Fruit fly (Drosophila melanogaster) whole organism, wandering third instar larva: ENCODE results near the gene crol.
A peak's percentile ranks its signal among the peaks of the same experiment; 100 is the strongest.

Experiments used
- Abd-B ChIP-seq: fragments of >200 bp; optimal IDR thresholded peaks from 2 replicates; lab custom pipeline; 2017; ENCODE audit warnings: missing biosample characterization, missing genetic modification characterization
- CG32264 ChIP-seq: fragments of 200-800 bp; sonication (Bioruptor generic); optimal IDR thresholded peaks from 2 replicates; lab custom pipeline; 2016; ENCODE audit warnings: missing biosample characterization, missing genetic modification characterization
- CG9705 ChIP-seq: fragments of 200-800 bp; sonication (Bioruptor generic); optimal IDR thresholded peaks from 2 replicates; lab custom pipeline; 2018; ENCODE audit warnings: missing biosample characterization, mild to moderate bottlenecking, missing genetic modification characterization
- CrebA ChIP-seq: fragments of 200-800 bp; sonication (Bioruptor generic); optimal IDR thresholded peaks from 2 replicates; lab custom pipeline; 2016; ENCODE audit warnings: missing biosample characterization, mild to moderate bottlenecking, missing genetic modification characterization, borderline replicate concordance
- Dfd ChIP-seq: fragments of >200 bp; optimal IDR thresholded peaks from 2 replicates; lab custom pipeline; 2017; ENCODE audit warnings: missing biosample characterization, missing genetic modification characterization
- Dif ChIP-seq: fragments of 200-275, 200-300 bp; sonication (Bioruptor generic); optimal IDR thresholded peaks from 2 replicates; lab custom pipeline; 2018; ENCODE audit warnings: missing biosample characterization, missing genetic modification characterization; ENCODE audit not compliant: partially characterized antibody
- GATAd ChIP-seq: sonication (Bioruptor generic); optimal IDR thresholded peaks from 2 replicates; lab custom pipeline; 2016; ENCODE audit warnings: missing biosample characterization, missing genetic modification characterization
- HLH106 ChIP-seq: fragments of 200-800 bp; optimal IDR thresholded peaks from 3 replicates; lab custom pipeline; 2019; ENCODE audit warnings: missing biosample characterization, mild to moderate bottlenecking, missing genetic modification characterization, moderate library complexity
- Hnf4 ChIP-seq: fragments of 200-800 bp; sonication (Bioruptor generic); optimal IDR thresholded peaks from 2 replicates; lab custom pipeline; 2016; ENCODE audit warnings: missing biosample characterization, mild to moderate bottlenecking, missing genetic modification characterization
- Hr78 ChIP-seq: fragments of >200 bp; optimal IDR thresholded peaks from 2 replicates; lab custom pipeline; 2017; ENCODE audit warnings: missing biosample characterization, missing genetic modification characterization
- Hr83 ChIP-seq: fragments of 200-300 bp; sonication (Bioruptor generic); optimal IDR thresholded peaks from 2 replicates; lab custom pipeline; 2016; ENCODE audit warnings: missing biosample characterization, mild to moderate bottlenecking, missing genetic modification characterization, moderate library complexity; ENCODE audit not compliant: poor library complexity, severe bottlenecking
- Jra ChIP-seq: sonication (Bioruptor generic); optimal IDR thresholded peaks from 2 replicates; lab custom pipeline; 2016; ENCODE audit warnings: missing biosample characterization, missing genetic modification characterization
- Mio ChIP-seq: sonication (Bioruptor generic); optimal IDR thresholded peaks from 2 replicates; lab custom pipeline; 2016; ENCODE audit warnings: missing biosample characterization, missing genetic modification characterization
- Myc ChIP-seq: fragments of >200 bp; optimal IDR thresholded peaks from 2 replicates; lab custom pipeline; 2017
- N ChIP-seq: fragments of >200 bp; optimal IDR thresholded peaks from 2 replicates; lab custom pipeline; 2018; ENCODE audit warnings: missing biosample characterization, missing external identifiers, missing genetic modification characterization
- OdsH ChIP-seq: fragments of 200-800 bp; sonication (Bioruptor generic); optimal IDR thresholded peaks from 2 replicates; lab custom pipeline; 2016; ENCODE audit warnings: missing biosample characterization, mild to moderate bottlenecking, missing genetic modification characterization
- Rel ChIP-seq, 2 experiments: fragments of 200-800 bp; sonication (Bioruptor generic) in 1 of 2; optimal IDR thresholded peaks; 2 replicates in 1 of 2; 3 replicates in 1 of 2; lab custom pipeline; 2016 to 2019; ENCODE audit warnings: mild to moderate bottlenecking in 2 of 2, missing biosample characterization in 2 of 2, missing genetic modification characterization in 2 of 2, moderate library complexity in 1 of 2
- Sp1 ChIP-seq: fragments of 200-800 bp; sonication (Bioruptor generic); optimal IDR thresholded peaks from 3 replicates; lab custom pipeline; 2019; ENCODE audit warnings: missing biosample characterization, mild to moderate bottlenecking, missing genetic modification characterization, moderate library complexity
- Vsx2 ChIP-seq: fragments of 200-300, 225-300 bp; sonication (Bioruptor generic); optimal IDR thresholded peaks from 2 replicates; lab custom pipeline; 2018; ENCODE audit warnings: missing biosample characterization, missing genetic modification characterization; ENCODE audit not compliant: partially characterized antibody
- br ChIP-seq: fragments of 200-800 bp; sonication (Bioruptor generic); optimal IDR thresholded peaks from 2 replicates; lab custom pipeline; 2016; ENCODE audit warnings: missing biosample characterization, missing genetic modification characterization
- brk ChIP-seq: fragments of 200-800 bp; sonication (Bioruptor generic); optimal IDR thresholded peaks from 2 replicates; lab custom pipeline; 2016; ENCODE audit warnings: missing biosample characterization, mild to moderate bottlenecking, missing genetic modification characterization
- dl ChIP-seq, 2 experiments: fragments of 175-275, 200-275 bp in 1 of 2; fragments of 200-275 bp in 1 of 2; sonication (Bioruptor generic); optimal IDR thresholded peaks; lab custom pipeline; 2018; ENCODE audit warnings: mild to moderate bottlenecking in 2 of 2, missing biosample characterization in 2 of 2, missing genetic modification characterization in 2 of 2, moderate library complexity in 2 of 2; ENCODE audit not compliant: partially characterized antibody in 2 of 2, insufficient read depth in 1 of 2
- dmrt93B ChIP-seq: fragments of 200-800 bp; sonication (Bioruptor generic); optimal IDR thresholded peaks from 2 replicates; lab custom pipeline; 2018; ENCODE audit warnings: missing biosample characterization, mild to moderate bottlenecking, missing genetic modification characterization
- dsf ChIP-seq: sonication (Bioruptor generic); optimal IDR thresholded peaks from 2 replicates; lab custom pipeline; 2016; ENCODE audit warnings: missing biosample characterization, missing genetic modification characterization, borderline replicate concordance
- ey ChIP-seq: fragments of 200-800 bp; sonication (Bioruptor generic); optimal IDR thresholded peaks from 2 replicates; lab custom pipeline; 2016; ENCODE audit warnings: missing biosample characterization, missing genetic modification characterization
- foxo ChIP-seq, 2 experiments: fragments of 200-800 bp; sonication (Bioruptor generic); optimal IDR thresholded peaks; 2 replicates in 1 of 2; 3 replicates in 1 of 2; lab custom pipeline; 2016 to 2017; ENCODE audit warnings: missing biosample characterization in 2 of 2, missing genetic modification characterization in 2 of 2
- fru ChIP-seq: fragments of 200-800 bp; sonication (Bioruptor generic); optimal IDR thresholded peaks from 3 replicates; lab custom pipeline; 2016; ENCODE audit warnings: missing biosample characterization, mild to moderate bottlenecking, missing genetic modification characterization
- h ChIP-seq: fragments of 200-800 bp; sonication (Bioruptor generic); optimal IDR thresholded peaks from 3 replicates; lab custom pipeline; 2016; ENCODE audit warnings: missing biosample characterization, mild to moderate bottlenecking, missing genetic modification characterization
- jim ChIP-seq: fragments of 175-275, 200-325 bp; sonication (Bioruptor generic); optimal IDR thresholded peaks from 2 replicates; lab custom pipeline; 2016; ENCODE audit warnings: missing biosample characterization, mild to moderate bottlenecking, missing genetic modification characterization
- lola ChIP-seq: fragments of >200 bp; optimal IDR thresholded peaks from 2 replicates; lab custom pipeline; 2017; ENCODE audit warnings: missing biosample characterization, missing genetic modification characterization
- pan ChIP-seq: fragments of >200 bp; optimal IDR thresholded peaks from 2 replicates; lab custom pipeline; 2017
- psq ChIP-seq: fragments of 200-800 bp; sonication (Bioruptor generic); optimal IDR thresholded peaks from 3 replicates; lab custom pipeline; 2017; ENCODE audit warnings: missing biosample characterization, mild to moderate bottlenecking, missing genetic modification characterization, moderate library complexity
- rgr ChIP-seq: fragments of 200-800 bp; sonication (Bioruptor generic); optimal IDR thresholded peaks from 3 replicates; lab custom pipeline; 2016; ENCODE audit warnings: missing biosample characterization, mild to moderate bottlenecking, missing genetic modification characterization
- sage ChIP-seq: fragments of 200-800 bp; sonication (Bioruptor generic); optimal IDR thresholded peaks from 2 replicates; lab custom pipeline; 2016; ENCODE audit warnings: missing biosample characterization, mild to moderate bottlenecking, missing genetic modification characterization
- sv ChIP-seq: fragments of 200-800 bp; sonication (Bioruptor generic); optimal IDR thresholded peaks from 3 replicates; lab custom pipeline; 2016; ENCODE audit warnings: missing biosample characterization, missing genetic modification characterization
- tai ChIP-seq: sonication (Bioruptor generic); optimal IDR thresholded peaks from 2 replicates; lab custom pipeline; 2016; ENCODE audit warnings: missing biosample characterization, missing genetic modification characterization
- usp ChIP-seq: fragments of >200 bp; optimal IDR thresholded peaks from 2 replicates; lab custom pipeline; 2017; ENCODE audit warnings: missing biosample characterization, missing genetic modification characterization
- woc ChIP-seq: sonication (Bioruptor generic); optimal IDR thresholded peaks from 2 replicates; lab custom pipeline; 2016; ENCODE audit warnings: missing biosample characterization, mild to moderate bottlenecking, missing genetic modification characterization

crol gene

DNA sequence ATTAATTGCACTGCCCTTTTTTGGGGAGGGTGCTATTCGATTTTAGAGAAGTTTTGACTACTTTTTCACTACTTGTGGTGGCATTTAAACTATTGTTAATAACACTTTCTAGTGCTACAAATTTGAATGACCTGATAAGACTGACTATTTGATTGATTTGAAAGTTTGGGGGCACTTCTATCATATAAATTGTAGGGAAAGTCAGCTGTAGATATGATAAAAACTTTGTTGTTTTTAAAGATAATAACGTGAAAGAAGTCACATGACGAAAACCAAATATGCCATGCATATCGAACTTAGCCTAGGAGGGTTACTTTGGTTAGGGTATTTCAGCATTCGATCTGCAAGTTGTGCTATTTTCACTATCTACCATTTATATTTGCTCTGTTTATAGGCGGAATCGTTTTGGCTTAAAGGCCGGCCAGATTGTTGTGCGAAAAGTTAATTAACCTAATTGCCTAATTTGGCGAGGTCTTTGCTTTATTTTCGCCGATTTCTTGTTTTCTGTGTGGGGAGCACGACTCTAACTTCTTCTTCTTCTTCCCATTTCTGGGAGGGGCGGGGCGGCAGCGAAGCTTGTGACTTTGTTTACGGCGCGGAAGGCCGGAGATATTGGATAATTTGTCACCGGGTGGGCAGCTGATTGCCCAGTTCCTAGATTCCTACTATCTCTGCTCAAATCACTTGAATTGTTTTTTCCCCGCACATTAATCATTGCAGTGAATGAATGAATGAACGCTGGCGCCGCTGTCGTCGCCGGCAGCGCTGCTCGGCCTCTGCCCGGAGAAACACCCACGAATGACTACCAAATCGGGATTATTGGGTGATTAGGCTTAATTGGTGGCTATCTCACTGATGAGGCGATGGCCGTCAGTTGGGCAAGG, 3.8 kb upstream of the crol start:
- peak; percentile 0 for TF ChIP-seq fru (GFP tag; lab: Kevin White, UChicago)
- no peak for TF ChIP-seq Mio
- TF ChIP-seq Rel (GFP tag; optimal IDR thresholded peaks at IDR 0.05; lab: Kevin White, UChicago), result no peak
- peak; percentile 59 for TF ChIP-seq Rel (tag; optimal IDR thresholded peaks at IDR 0.05; lab: Kevin White, UChicago)

DNA sequence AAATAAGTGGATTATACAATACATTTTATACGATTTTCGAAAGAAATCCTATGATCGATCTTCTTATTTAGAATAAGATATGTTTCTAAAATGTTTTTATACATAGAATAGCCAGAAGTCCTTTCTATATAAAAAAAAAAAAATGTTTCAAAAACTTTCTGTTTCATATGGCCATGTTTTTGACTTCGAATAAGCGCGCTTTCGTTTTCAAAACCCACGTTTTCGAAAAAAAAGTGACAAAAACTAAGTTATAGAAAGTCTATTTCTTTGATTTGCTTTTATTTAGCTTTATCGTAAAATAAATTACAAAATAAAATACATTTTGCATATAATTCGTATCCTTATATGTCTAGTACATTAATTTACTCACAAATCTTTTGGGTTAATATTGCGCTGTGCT, 585 bp upstream of the crol start:
- TF ChIP-seq sage (GFP tag; lab: Kevin White, UChicago) (no peak), Sp1 (GFP tag; lab: Kevin White, UChicago) (no peak), Mio (no peak), sv (GFP tag; lab: Kevin White, UChicago) (no peak), br (GFP tag; lab: Kevin White, UChicago) (no peak), GATAd (GFP tag; lab: Kevin White, UChicago) (no peak), rgr (no peak), psq (GFP tag; lab: Kevin White, UChicago) (no peak), N (GFP tag; lab: Kevin White, UChicago) (no peak), CrebA (no peak), lola (GFP tag; lab: Kevin White, UChicago) (no peak), woc (GFP tag; lab: Kevin White, UChicago) (no peak), dsf (GFP tag; lab: Kevin White, UChicago) (no peak), Myc (lab: Kevin White, UChicago) (no peak), Hr78 (no peak)

DNA sequence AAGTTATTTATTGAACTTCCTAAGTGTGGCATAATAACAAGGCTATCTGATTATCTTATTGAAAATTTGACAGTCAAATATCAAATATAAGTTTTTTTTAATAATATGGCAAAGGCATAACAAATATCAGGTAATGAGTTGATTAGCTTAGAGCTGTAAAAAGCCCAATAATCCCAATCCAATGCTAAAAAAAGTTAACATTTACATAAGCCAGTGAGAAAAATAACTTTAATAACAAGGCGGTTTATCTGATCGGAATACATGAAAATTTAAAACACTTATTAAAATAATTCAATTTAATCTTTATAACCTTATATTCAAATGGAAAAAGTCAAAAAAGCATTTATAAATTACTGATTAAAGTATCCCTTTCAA, 924 bp downstream of the crol start:
- no peak for TF ChIP-seq dl (GFP tag; optimal IDR thresholded peaks at IDR 0.05; lab: Kevin White, UChicago; ENCODE audit: insufficient read depth in 1 of 2, partially characterized antibody in 2 of 2)
- peak; percentile 100 for TF ChIP-seq Myc (lab: Kevin White, UChicago)

DNA sequence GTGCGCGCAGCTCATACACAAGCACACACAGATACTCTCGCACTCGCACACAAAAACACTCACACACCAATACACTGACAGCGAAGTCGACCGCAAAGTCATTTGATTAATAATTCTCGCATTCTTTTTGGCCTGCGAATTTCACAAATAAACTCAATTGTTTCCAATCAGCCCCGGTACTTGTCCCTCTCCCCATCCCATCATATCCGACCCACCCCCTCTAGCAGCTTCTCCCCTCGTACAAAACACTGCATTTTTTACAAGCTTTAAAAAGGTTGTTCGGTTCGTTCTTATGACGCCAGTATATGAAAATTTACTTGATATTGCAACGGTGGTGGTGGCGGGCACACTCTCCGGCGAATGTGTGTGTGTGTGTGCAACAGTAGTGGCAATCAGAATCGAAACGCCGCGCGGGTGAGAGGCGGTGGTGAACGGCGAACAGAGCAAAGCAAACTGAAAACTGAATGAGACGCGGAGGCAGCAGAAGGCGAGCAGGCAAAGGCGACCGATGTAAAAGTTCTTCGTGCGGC, 1.5 kb downstream of the crol start:
- TF ChIP-seq Dif, result peak; percentile 80
- no peak for TF ChIP-seq Rel (GFP tag; optimal IDR thresholded peaks at IDR 0.05; lab: Kevin White, UChicago)
- peak; percentile 80 for TF ChIP-seq Rel (tag; optimal IDR thresholded peaks at IDR 0.05; lab: Kevin White, UChicago)
- peak; percentile 36 to 58 for TF ChIP-seq dl (GFP tag; optimal IDR thresholded peaks at IDR 0.05; lab: Kevin White, UChicago; ENCODE audit: insufficient read depth in 1 of 2, partially characterized antibody in 2 of 2)
- TF ChIP-seq Mio, result no peak
- TF ChIP-seq rgr, result peak; percentile 19
- TF ChIP-seq GATAd (GFP tag; lab: Kevin White, UChicago), result no peak
- TF ChIP-seq lola (GFP tag; lab: Kevin White, UChicago), result no peak
- TF ChIP-seq N (GFP tag; lab: Kevin White, UChicago), result peak; percentile 62
- peak; percentile 71 for TF ChIP-seq h (GFP tag; lab: Kevin White, UChicago)
- TF ChIP-seq Jra (GFP tag; lab: Kevin White, UChicago), result peak; percentile 50
- no peak for TF ChIP-seq pan (lab: Kevin White, UChicago)
- TF ChIP-seq br (GFP tag; lab: Kevin White, UChicago), result peak; percentile 63
- no peak for TF ChIP-seq HLH106 (tag; lab: Kevin White, UChicago)
- TF ChIP-seq woc (GFP tag; lab: Kevin White, UChicago), result no peak
- TF ChIP-seq jim, result peak; percentile 58
- TF ChIP-seq CrebA, result peak; percentile 61
- TF ChIP-seq ey (GFP tag; lab: Kevin White, UChicago), result peak; percentile 6
- TF ChIP-seq fru (GFP tag; lab: Kevin White, UChicago), result peak; percentile 62
- TF ChIP-seq Hr83, result peak; percentile 92
- no peak for TF ChIP-seq Hr78
- TF ChIP-seq CG32264, result peak; percentile 12
- no peak for TF ChIP-seq dsf (GFP tag; lab: Kevin White, UChicago)
- no peak for TF ChIP-seq Abd-B (GFP tag; lab: Kevin White, UChicago)
- peak; percentile 62 for TF ChIP-seq Sp1 (GFP tag; lab: Kevin White, UChicago)
- peak; percentile 100 for TF ChIP-seq psq (GFP tag; lab: Kevin White, UChicago)
- no peak for TF ChIP-seq sv (GFP tag; lab: Kevin White, UChicago)
- no peak for TF ChIP-seq Myc (lab: Kevin White, UChicago)
- TF ChIP-seq usp (GFP tag; lab: Kevin White, UChicago), result no peak
- TF ChIP-seq sage (GFP tag; lab: Kevin White, UChicago), result peak; percentile 41
- TF ChIP-seq Dfd, result no peak
- TF ChIP-seq Vsx2 (GFP tag; lab: Kevin White, UChicago), result peak; percentile 89
- peak; percentile 24 for TF ChIP-seq CG9705
- peak; percentile 20 to 51 for TF ChIP-seq foxo (GFP tag; optimal IDR thresholded peaks at IDR 0.05; lab: Kevin White, UChicago)
- TF ChIP-seq brk, result peak; percentile 74
- TF ChIP-seq Hnf4 (GFP tag; lab: Kevin White, UChicago), result peak; percentile 67
- TF ChIP-seq OdsH (GFP tag; lab: Kevin White, UChicago), result peak; percentile 30
- TF ChIP-seq dmrt93B (GFP tag; lab: Kevin White, UChicago), result no peak
- no peak for TF ChIP-seq tai (GFP tag; lab: Kevin White, UChicago)
